Fruit fly (Drosophila melanogaster) whole organism, embryonic: ENCODE data around the gene QC.

Experiments used
- CG11504 ChIP-seq: fragments of 200-800 bp; sonication (Bioruptor generic); optimal IDR thresholded peaks from 3 replicates; lab custom pipeline; 2019; ENCODE audit warnings: missing biosample characterization, mild to moderate bottlenecking, missing genetic modification characterization, moderate library complexity
- CG11560 ChIP-seq: fragments of 200-800 bp; sonication (Bioruptor generic); IDR thresholded peaks from 3 replicates; pipeline ENCODE4 v1.3.6; 2022; ENCODE audit warnings: missing biosample characterization, missing genetic modification characterization
- CG11695 ChIP-seq: fragments of 200-800 bp; sonication (Bioruptor generic); IDR thresholded peaks from 3 replicates; pipeline ENCODE4 v1.3.6; 2022; ENCODE audit warnings: missing biosample characterization, missing genetic modification characterization
- CG12104 ChIP-seq: fragments of 200-800 bp; sonication (Bioruptor generic); optimal IDR thresholded peaks from 3 replicates; lab custom pipeline; 2016; ENCODE audit warnings: missing biosample characterization, missing genetic modification characterization
- CG1233 ChIP-seq: fragments of 200-800 bp; sonication (Bioruptor generic); optimal IDR thresholded peaks from 4 replicates; lab custom pipeline; 2018; ENCODE audit warnings: missing biosample characterization, mild to moderate bottlenecking, missing genetic modification characterization
- CG12942 ChIP-seq: fragments of 200-800 bp; sonication (Bioruptor generic); optimal IDR thresholded peaks from 3 replicates; lab custom pipeline; 2016; ENCODE audit warnings: missing biosample characterization, missing genetic modification characterization
- CG13287 ChIP-seq: fragments of 200-800 bp; sonication (Bioruptor generic); IDR thresholded peaks from 2 replicates; pipeline ENCODE4 v1.3.6; 2022; ENCODE audit warnings: missing biosample characterization, missing genetic modification characterization; ENCODE audit not compliant: partially characterized antibody
- CG15073 ChIP-seq: fragments of 200-800 bp; sonication (Bioruptor generic); optimal IDR thresholded peaks from 2 replicates; lab custom pipeline; 2016; ENCODE audit warnings: missing biosample characterization, missing genetic modification characterization
- CG17186 ChIP-seq: fragments of 200-800 bp; sonication (Bioruptor generic); optimal IDR thresholded peaks from 3 replicates; lab custom pipeline; 2017; ENCODE audit warnings: missing biosample characterization, missing genetic modification reagents, missing genetic modification characterization
- CG2116 ChIP-seq: fragments of 200-800 bp; sonication (Bioruptor generic); optimal IDR thresholded peaks from 3 replicates; lab custom pipeline; 2018; ENCODE audit warnings: missing biosample characterization, mild to moderate bottlenecking, missing genetic modification characterization
- CG32767 ChIP-seq: fragments of 200-800 bp; sonication (Bioruptor generic); IDR thresholded peaks from 2 replicates; pipeline ENCODE4 v1.3.6; 2022; ENCODE audit warnings: missing biosample characterization, missing genetic modification characterization
- CG4282 ChIP-seq: fragments of 200-800 bp; sonication (Bioruptor generic); optimal IDR thresholded peaks from 2 replicates; lab custom pipeline; 2016; ENCODE audit warnings: missing biosample characterization, missing genetic modification characterization
- CG8388 ChIP-seq: fragments of 200-800 bp; sonication (Bioruptor generic); optimal IDR thresholded peaks from 2 replicates; lab custom pipeline; 2019; ENCODE audit warnings: missing biosample characterization, mild to moderate bottlenecking, missing genetic modification characterization, moderate library complexity
- CG8478 ChIP-seq: fragments of >200 bp; optimal IDR thresholded peaks from 2 replicates; lab custom pipeline; 2018
- CG8944 ChIP-seq: fragments of 200-800 bp; sonication (Bioruptor generic); optimal IDR thresholded peaks from 3 replicates; lab custom pipeline; 2016; ENCODE audit warnings: missing biosample characterization, missing genetic modification characterization
- CG9817 ChIP-seq: fragments of 200-800 bp; sonication (Bioruptor generic); optimal IDR thresholded peaks from 2 replicates; lab custom pipeline; 2018; ENCODE audit warnings: missing biosample characterization, mild to moderate bottlenecking, missing genetic modification characterization, moderate library complexity
- CkIIα-i1 ChIP-seq: fragments of 200-800 bp; sonication (Bioruptor generic); IDR thresholded peaks from 2 replicates; pipeline ENCODE4 v1.3.6; 2022; ENCODE audit warnings: missing biosample characterization, missing genetic modification characterization
- CrebB ChIP-seq: fragments of 200-800 bp; sonication (Bioruptor generic); optimal IDR thresholded peaks from 3 replicates; lab custom pipeline; 2018; ENCODE audit warnings: missing biosample characterization, mild to moderate bottlenecking, missing genetic modification characterization
- Dip2 ChIP-seq: fragments of 200-800 bp; sonication (Bioruptor generic); IDR thresholded peaks from 2 replicates; pipeline ENCODE4 v1.3.6; 2022; ENCODE audit warnings: missing biosample characterization, missing genetic modification characterization
- Dip3 ChIP-seq: fragments of 200-800 bp; sonication (Bioruptor generic); optimal IDR thresholded peaks from 3 replicates; lab custom pipeline; 2016; ENCODE audit warnings: missing biosample characterization, missing genetic modification characterization
- ERR ChIP-seq: fragments of 200-800 bp; sonication (Bioruptor generic); optimal IDR thresholded peaks from 2 replicates; lab custom pipeline; 2016; ENCODE audit warnings: missing biosample characterization, missing genetic modification characterization
- Hr3 ChIP-seq: fragments of 200-800 bp; sonication (Bioruptor generic); optimal IDR thresholded peaks from 3 replicates; lab custom pipeline; 2016; ENCODE audit warnings: missing biosample characterization, missing genetic modification characterization
- Hr51 ChIP-seq, 2 experiments: fragments of 200-800 bp; sonication (Bioruptor generic); optimal IDR thresholded peaks; 2 replicates in 1 of 2; 3 replicates in 1 of 2; lab custom pipeline; 2016 to 2018; ENCODE audit warnings: missing biosample characterization in 2 of 2, missing genetic modification characterization in 2 of 2, mild to moderate bottlenecking in 1 of 2, moderate library complexity in 1 of 2
- Nf-YB ChIP-seq: fragments of 200-800 bp; sonication (Bioruptor generic); optimal IDR thresholded peaks from 3 replicates; lab custom pipeline; 2019; ENCODE audit warnings: missing biosample characterization, mild to moderate bottlenecking, missing genetic modification characterization, moderate library complexity
- Nf-YC ChIP-seq: fragments of 200-800 bp; optimal IDR thresholded peaks from 3 replicates; lab custom pipeline; 2019; ENCODE audit warnings: missing biosample characterization, mild to moderate bottlenecking, missing genetic modification characterization, moderate library complexity
- Rx ChIP-seq: fragments of 200-800 bp; sonication (Bioruptor generic); IDR thresholded peaks from 2 replicates; pipeline ENCODE4 v1.3.6; 2022; ENCODE audit warnings: missing biosample characterization, missing genetic modification characterization
- Tbp ChIP-seq: fragments of >200 bp; optimal IDR thresholded peaks from 2 replicates; lab custom pipeline; 2018; ENCODE audit warnings: missing biosample characterization, missing genetic modification characterization
- Vsx1 ChIP-seq: fragments of 200-800 bp; sonication (Bioruptor generic); optimal IDR thresholded peaks from 2 replicates; lab custom pipeline; 2017; ENCODE audit warnings: missing biosample characterization, mild to moderate bottlenecking, missing genetic modification characterization, missing genetic modification reagents
- az2 ChIP-seq: fragments of 200-800 bp; sonication (Bioruptor generic); optimal IDR thresholded peaks from 3 replicates; lab custom pipeline; 2016; ENCODE audit warnings: missing biosample characterization, missing genetic modification characterization
- bbx ChIP-seq: fragments of 200-800 bp; sonication (Bioruptor generic); IDR thresholded peaks from 2 replicates; pipeline ENCODE4 v1.3.6; 2022; ENCODE audit warnings: missing biosample characterization, missing genetic modification characterization; ENCODE audit not compliant: partially characterized antibody
- bcd ChIP-seq: fragments of 200-800 bp; sonication (Bioruptor generic); optimal IDR thresholded peaks from 2 replicates; lab custom pipeline; 2017; ENCODE audit warnings: missing biosample characterization, mild to moderate bottlenecking, missing genetic modification characterization
- cas ChIP-seq: fragments of 200-800 bp; sonication (Bioruptor generic); IDR thresholded peaks from 2 replicates; pipeline ENCODE4 v1.3.6; 2022; ENCODE audit warnings: missing biosample characterization, missing genetic modification characterization
- dati ChIP-seq: fragments of 200-800 bp; sonication (Bioruptor generic); IDR thresholded peaks from 2 replicates; pipeline ENCODE4 v1.3.6; 2022; ENCODE audit warnings: missing biosample characterization, missing genetic modification characterization
- gfzf ChIP-seq: fragments of 200-800 bp; sonication (Bioruptor generic); optimal IDR thresholded peaks from 2 replicates; lab custom pipeline; 2016; ENCODE audit warnings: missing biosample characterization, mild to moderate bottlenecking, missing genetic modification characterization, moderate library complexity
- grn ChIP-seq: fragments of 200-800 bp; sonication (Bioruptor generic); optimal IDR thresholded peaks from 3 replicates; lab custom pipeline; 2017; ENCODE audit warnings: missing biosample characterization, missing genetic modification characterization
- gsb-n ChIP-seq: fragments of 200-800 bp; sonication (Bioruptor generic); optimal IDR thresholded peaks from 3 replicates; lab custom pipeline; 2018; ENCODE audit warnings: missing biosample characterization, mild to moderate bottlenecking, missing genetic modification characterization
- hkb ChIP-seq, 2 experiments: fragments of 200-800 bp in 1 of 2; fragments of >200 bp in 1 of 2; sonication (Bioruptor generic) in 1 of 2; IDR thresholded peaks in 1 of 2; optimal IDR thresholded peaks in 1 of 2; 2 replicates each; pipeline versions ENCODE4 v1.3.6 to Lab custom; 2017 to 2022; ENCODE audit warnings: missing biosample characterization in 1 of 2, missing genetic modification characterization in 1 of 2
- ind ChIP-seq: fragments of 200-800 bp; sonication (Bioruptor generic); optimal IDR thresholded peaks from 3 replicates; lab custom pipeline; 2016; ENCODE audit warnings: missing biosample characterization, missing genetic modification characterization
- ken ChIP-seq: fragments of 200-800 bp; sonication (Bioruptor generic); IDR thresholded peaks from 3 replicates; pipeline ENCODE4 v1.3.6; 2022; ENCODE audit warnings: missing biosample characterization, missing genetic modification characterization
- lab ChIP-seq: fragments of 200-800 bp; sonication (Bioruptor generic); optimal IDR thresholded peaks from 3 replicates; lab custom pipeline; 2017; ENCODE audit warnings: missing biosample characterization, missing genetic modification characterization, mild to moderate bottlenecking, moderate library complexity, missing genetic modification reagents
- lbe ChIP-seq: fragments of 200-800 bp; sonication (Bioruptor generic); optimal IDR thresholded peaks from 2 replicates; lab custom pipeline; 2016; ENCODE audit warnings: missing biosample characterization, mild to moderate bottlenecking, missing genetic modification characterization
- oc ChIP-seq: fragments of 200-800 bp; sonication (Bioruptor generic); optimal IDR thresholded peaks from 2 replicates; lab custom pipeline; 2018; ENCODE audit warnings: missing biosample characterization, mild to moderate bottlenecking, missing genetic modification characterization, moderate library complexity
- odd ChIP-seq: fragments of 200-800 bp; sonication (Bioruptor generic); optimal IDR thresholded peaks from 2 replicates; lab custom pipeline; 2017; ENCODE audit warnings: missing biosample characterization, mild to moderate bottlenecking, missing genetic modification characterization
- otp ChIP-seq: fragments of 200-800 bp; sonication (Bioruptor generic); IDR thresholded peaks from 3 replicates; pipeline ENCODE4, ENCODE4 v1.3.6; 2022; ENCODE audit warnings: missing biosample characterization, missing genetic modification characterization
- pnt ChIP-seq: fragments of 200-800 bp; sonication (Bioruptor generic); optimal IDR thresholded peaks from 3 replicates; lab custom pipeline; 2016; ENCODE audit warnings: missing biosample characterization, missing genetic modification characterization
- ranshi ChIP-seq: fragments of 200-800 bp; sonication (Bioruptor generic); IDR thresholded peaks from 2 replicates; pipeline ENCODE4 v1.3.6; 2022; ENCODE audit warnings: missing biosample characterization, missing genetic modification characterization
- wdn ChIP-seq: fragments of 200-800 bp; sonication (Bioruptor generic); IDR thresholded peaks from 2 replicates; pipeline ENCODE4 v1.3.6; 2022; ENCODE audit warnings: missing biosample characterization, missing genetic modification characterization
- zfh1 ChIP-seq: fragments of 200-800 bp; sonication (Bioruptor generic); IDR thresholded peaks from 3 replicates; pipeline ENCODE4 v1.3.6; 2022; ENCODE audit warnings: missing biosample characterization, missing genetic modification characterization

Gene QC

DNA sequence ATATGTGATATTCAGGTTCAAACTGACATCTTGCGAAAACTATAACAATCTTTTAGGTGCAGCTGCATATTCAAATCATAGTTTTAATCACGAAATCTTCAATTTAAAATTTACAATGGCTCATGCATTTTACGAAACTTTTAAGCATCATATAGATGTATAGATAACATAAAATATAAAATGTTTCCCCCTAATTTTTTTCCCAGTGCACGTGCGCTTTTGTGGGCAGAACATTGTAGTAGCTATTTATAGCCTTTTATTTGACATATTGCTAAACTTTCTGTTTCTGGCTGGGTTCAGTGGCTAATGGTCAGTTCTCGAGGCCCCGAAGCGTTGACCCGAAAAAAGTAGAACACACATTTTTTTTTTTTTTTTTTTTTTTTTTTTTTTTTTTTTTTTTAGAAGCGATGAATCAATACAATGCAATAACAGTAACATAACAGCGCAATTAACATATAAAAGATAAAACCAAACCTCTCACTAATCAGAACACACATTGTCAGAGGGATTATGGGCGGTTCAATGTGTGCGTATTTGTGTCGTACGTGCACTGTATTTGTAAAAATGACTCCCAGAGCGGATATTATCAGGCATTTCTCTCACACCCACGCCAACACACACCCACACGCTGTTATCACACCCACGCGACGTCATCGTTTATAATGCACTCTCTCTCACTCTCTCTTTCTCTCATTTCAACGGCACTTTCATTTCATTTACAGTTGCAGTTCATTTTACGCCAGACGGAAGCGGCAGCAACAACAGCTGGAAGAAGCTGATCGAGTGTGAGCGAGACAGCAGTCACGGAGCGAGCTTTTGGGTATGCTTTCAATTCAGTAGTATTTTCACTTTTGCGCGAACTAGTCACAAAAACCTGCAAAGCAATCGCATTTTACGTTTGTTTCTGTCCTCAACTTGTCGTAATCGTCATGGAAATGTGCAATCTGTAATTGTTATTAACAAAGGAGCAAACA is 24.0 kb upstream of the QC start (continued):
- peak; percentile 24; the same call in 1 of the 2 replicates for TF ChIP-seq bbx (GFP tag; lab: Robert Waterston, UW)
- TF ChIP-seq CG9817 (tag; lab: Kevin White, UChicago) = peak; percentile 2
- peak; percentile 59; the same call in 2 of the 3 replicates for TF ChIP-seq CG11695
- TF ChIP-seq zfh1 = no peak
- peak; percentile 5 for TF ChIP-seq CG2116 (GFP tag; lab: Kevin White, UChicago)
- peak; percentile 14 for TF ChIP-seq ind
- TF ChIP-seq cas (GFP tag; lab: Robert Waterston, UW) = no peak
- no peak; the same call in 1 of the 2 replicates for TF ChIP-seq Rx (GFP tag; lab: Robert Waterston, UW)
- no peak for TF ChIP-seq Tbp (GFP tag; lab: Kevin White, UChicago)
- no peak for TF ChIP-seq CkIIα-i1
- peak; percentile 5 for TF ChIP-seq lab (GFP tag; lab: Kevin White, UChicago)
- peak; percentile 10 for TF ChIP-seq pnt (GFP tag; lab: Kevin White, UChicago)
- TF ChIP-seq dati (GFP tag; lab: Robert Waterston, UW) = no peak
- TF ChIP-seq CrebB (tag; lab: Kevin White, UChicago) = no peak
- TF ChIP-seq CG17186 (GFP tag; lab: Kevin White, UChicago) = no peak
- no peak; the same call in 2 of the 3 replicates for TF ChIP-seq otp
- no peak for TF ChIP-seq CG4282
- peak; percentile 35 for TF ChIP-seq Hr3
- TF ChIP-seq Nf-YC = peak; percentile 26
- no peak for TF ChIP-seq odd (GFP tag; lab: Kevin White, UChicago)
- peak; percentile 12 for TF ChIP-seq gsb-n (tag; lab: Kevin White, UChicago)
- no peak for TF ChIP-seq gfzf (GFP tag; lab: Kevin White, UChicago)
- no peak for TF ChIP-seq hkb (optimal IDR thresholded peaks at IDR 0.05; lab: Kevin White, UChicago)
- peak; percentile 63 for TF ChIP-seq hkb (GFP tag; IDR thresholded peaks at IDR 0.05; lab: Robert Waterston, UW)
- no peak for TF ChIP-seq ERR (GFP tag; lab: Kevin White, UChicago)
- TF ChIP-seq ranshi (GFP tag; lab: Robert Waterston, UW) = 0 out of 2 replicates have a peak, but pooled peaks have one; percentile 41
- peak; percentile 14 for TF ChIP-seq grn (GFP tag; lab: Kevin White, UChicago)
- TF ChIP-seq lbe (GFP tag; lab: Kevin White, UChicago) = no peak
- TF ChIP-seq ken = no peak
- TF ChIP-seq Vsx1 = peak; percentile 49
- peak; percentile 69 for TF ChIP-seq CG8388 (GFP tag; lab: Kevin White, UChicago)
- TF ChIP-seq CG12942 (GFP tag; lab: Kevin White, UChicago) = peak; percentile 48
- no peak for TF ChIP-seq CG15073 (GFP tag; lab: Kevin White, UChicago)
- no peak for TF ChIP-seq Dip2 (GFP tag; lab: Robert Waterston, UW)
- peak; percentile 11 for TF ChIP-seq Dip3 (GFP tag; lab: Kevin White, UChicago)
- TF ChIP-seq Hr51 (GFP tag; optimal IDR thresholded peaks at IDR 0.05; lab: Kevin White, UChicago) = peak in 1 of 2 experiments; percentile 76
- TF ChIP-seq CG8478 (lab: Kevin White, UChicago) = peak; percentile 34
- TF ChIP-seq CG11504 (tag; lab: Kevin White, UChicago) = peak; percentile 66
- no peak for TF ChIP-seq CG11560 (tag; lab: Robert Waterston, UW)
- no peak; the same call in 1 of the 2 replicates for TF ChIP-seq CG32767 (GFP tag; lab: Robert Waterston, UW)
- no peak for TF ChIP-seq wdn
- TF ChIP-seq Nf-YB (GFP tag; lab: Kevin White, UChicago) = peak; percentile 17
- TF ChIP-seq CG13287 (GFP tag; lab: Robert Waterston, UW) = no peak
- peak; percentile 52 for TF ChIP-seq az2
- TF ChIP-seq CG12104 = peak; percentile 19
- TF ChIP-seq CG1233 (GFP tag; lab: Kevin White, UChicago) = peak; percentile 14
- no peak for TF ChIP-seq oc
- TF ChIP-seq bcd = peak; percentile 34
- TF ChIP-seq CG8944 (GFP tag; lab: Kevin White, UChicago) = peak; percentile 36
